In genomic region chrIV:15649227-15649626, ce11 we compare ENCODE assay signal across 2 worm cellular contexts.
TF ChIP-seq lines count a peak whose summit lies in the region.

No protein-coding gene starts in this region.

TF ChIP-seq in whole organism, L4 larva, 104 proteins besides CTCF, POLR2A, EP300 and RAD21:
- TF ChIP-seq Y48G9A.11 (GFP tag; IDR thresholded peaks at IDR 0.05; lab: Robert Waterston, UW): 0 out of 2 replicates have a peak, but pooled peaks have one; percentile 48
- TF ChIP-seq mdt-29 (GFP tag; IDR thresholded peaks at IDR 0.05; lab: Robert Waterston, UW): peak; percentile 70; the same call in 1 of the 2 replicates
- peak; percentile 7 for TF ChIP-seq F49E8.2 (tag; optimal IDR thresholded peaks at IDR 0.05; lab: Kevin White, UChicago; ENCODE audit: borderline replicate concordance)
- peak; percentile 99 for TF ChIP-seq snpc-1.2 (GFP tag; IDR thresholded peaks at IDR 0.05; lab: Robert Waterston, UW)
TF ChIP-seq in whole organism, L4 larva: peak in this region for 4; not testable (repeated sequence) for 100.

TF ChIP-seq in whole organism, young adult, 124 proteins besides CTCF, POLR2A, EP300 and RAD21:
- peak; percentile 100 for TF ChIP-seq attf-6 (GFP tag; IDR thresholded peaks at IDR 0.05; lab: Robert Waterston, UW)
- peak; percentile 49 for TF ChIP-seq tbp1 (GFP tag; optimal IDR thresholded peaks at IDR 0.05; lab: Kevin White, UChicago)
- peak; percentile 64 for TF ChIP-seq hmg-1.2 (GFP tag; IDR thresholded peaks at IDR 0.05; lab: Robert Waterston, UW)
- peak; percentile 6 for TF ChIP-seq lsl-1 (GFP tag; optimal IDR thresholded peaks at IDR 0.05; lab: Kevin White, UChicago)
- peak; percentile 92 for TF ChIP-seq snpc-4 (GFP tag; optimal IDR thresholded peaks at IDR 0.05; lab: Kevin White, UChicago)
- TF ChIP-seq snpc-4 (tag; optimal IDR thresholded peaks at IDR 0.05; lab: Kevin White, UChicago): peak; percentile 89 to 98 (median 93)
- peak; percentile 62 for TF ChIP-seq madf-6 (GFP tag; IDR thresholded peaks at IDR 0.05; lab: Robert Waterston, UW)
- peak; percentile 71 for TF ChIP-seq D2030.7 (GFP tag; IDR thresholded peaks at IDR 0.05; lab: Robert Waterston, UW)
- peak; percentile 83 for TF ChIP-seq snpc-1.1 (tag; optimal IDR thresholded peaks at IDR 0.05; lab: Kevin White, UChicago; ENCODE audit: insufficient read depth)
- TF ChIP-seq madf-3 (GFP tag; IDR thresholded peaks at IDR 0.05; lab: Robert Waterston, UW): 0 out of 2 replicates have a peak, but pooled peaks have one; percentile 53
- peak; percentile 82 for TF ChIP-seq rcor-1 (GFP tag; IDR thresholded peaks at IDR 0.05; lab: Robert Waterston, UW)
- peak; percentile 83 for TF ChIP-seq hsf-1 (GFP tag; IDR thresholded peaks at IDR 0.05; lab: Robert Waterston, UW)
- peak; percentile 92 for TF ChIP-seq pbrm-1 (GFP tag; IDR thresholded peaks at IDR 0.05; lab: Robert Waterston, UW)
- TF ChIP-seq ztf-18 (tag; optimal IDR thresholded peaks at IDR 0.05; lab: Kevin White, UChicago): peak; percentile 27
- peak; percentile 61 for TF ChIP-seq snpc-1.3 (tag; optimal IDR thresholded peaks at IDR 0.05; lab: Kevin White, UChicago; ENCODE audit: insufficient read depth)
- peak; percentile 16; the same call in 1 of the 2 replicates for TF ChIP-seq ekl-4 (GFP tag; IDR thresholded peaks at IDR 0.05; lab: Robert Waterston, UW)
- TF ChIP-seq snpc-3.4 (tag; optimal IDR thresholded peaks at IDR 0.05; lab: Kevin White, UChicago): peak; percentile 9
- TF ChIP-seq ceh-100 (GFP tag; IDR thresholded peaks at IDR 0.05; lab: Robert Waterston, UW): peak; percentile 31; the same call in 1 of the 2 replicates
- TF ChIP-seq Y53G8AR.9 (GFP tag; conservative IDR thresholded peaks at IDR 0.05; lab: Robert Waterston, UW): 0 out of 2 replicates have a peak, but pooled peaks have one; percentile 34
- peak; percentile 46; the same call in 1 of the 2 replicates for TF ChIP-seq mcd-1 (GFP tag; IDR thresholded peaks at IDR 0.05; lab: Robert Waterston, UW)
